Fruit fly (Drosophila melanogaster) whole organism, prepupa: ENCODE data around the gene CG34241.

Experiments
- Ets96B ChIP-seq: fragments of 200-800 bp; optimal IDR thresholded peaks from 2 replicates; lab custom pipeline; 2019; ENCODE audit warnings: missing biosample characterization, mild to moderate bottlenecking, missing genetic modification characterization, moderate library complexity
- Gug ChIP-seq: fragments of 200-800 bp; sonication (Bioruptor generic); IDR thresholded peaks from 2 replicates; pipeline ENCODE4 v1.3.6; 2022; ENCODE audit warnings: missing biosample characterization, missing genetic modification characterization
- eg ChIP-seq: fragments of 200-800 bp; sonication (Bioruptor generic); IDR thresholded peaks from 3 replicates; pipeline ENCODE4 v1.3.6; 2022; ENCODE audit warnings: missing biosample characterization, missing genetic modification characterization

DNA sequence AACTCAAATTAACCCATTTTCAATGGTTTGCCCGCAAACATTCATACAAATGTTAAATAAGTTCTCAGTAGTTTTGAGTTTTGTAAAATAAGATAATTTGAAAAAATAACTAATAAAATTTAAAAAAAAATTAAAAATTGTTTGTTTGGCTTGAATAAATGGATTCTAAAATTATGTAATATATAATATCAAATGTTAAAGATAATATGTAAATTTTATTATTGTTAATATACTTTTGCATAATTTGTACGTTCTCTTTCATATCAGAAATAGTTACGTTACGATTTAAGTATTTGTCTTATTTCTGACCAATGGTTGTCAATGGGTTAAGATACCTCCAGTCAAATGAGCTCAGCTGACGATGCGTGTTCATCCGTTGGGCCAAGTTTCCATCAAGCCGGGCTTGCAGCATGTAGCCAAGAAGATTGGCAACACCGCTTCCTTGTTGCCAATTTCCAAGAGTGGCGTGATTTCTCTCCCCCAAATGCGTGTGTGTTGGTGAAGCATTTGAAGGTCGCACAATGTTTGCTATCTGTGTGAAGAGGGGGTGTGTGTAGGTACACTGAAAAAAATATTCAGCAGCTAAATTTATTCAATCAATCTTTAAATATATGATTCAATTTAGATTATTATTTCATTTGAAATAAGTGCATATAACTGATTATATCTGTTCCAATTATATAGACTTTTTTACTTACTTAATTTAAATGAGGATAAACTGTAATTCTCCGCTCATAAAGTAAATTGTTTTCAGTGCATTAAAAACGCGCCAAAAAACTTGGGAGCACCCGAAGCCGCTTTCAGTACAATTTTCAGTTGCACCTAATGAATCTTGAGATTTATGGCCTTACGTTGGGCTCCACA lies 30.7 kb upstream of the CG34241 start:
- TF ChIP-seq Gug (GFP tag; lab: Robert Waterston, UW) (0 out of 2 replicates have a peak, but pooled peaks have one; percentile 30), eg (GFP tag; lab: Robert Waterston, UW) (peak; percentile 54; the same call in 1 of the 3 replicates), Ets96B (peak; percentile 56)
